Fruit fly (Drosophila melanogaster): ENCODE measurements around the gene CG43076.

CG43076 gene

DNA sequence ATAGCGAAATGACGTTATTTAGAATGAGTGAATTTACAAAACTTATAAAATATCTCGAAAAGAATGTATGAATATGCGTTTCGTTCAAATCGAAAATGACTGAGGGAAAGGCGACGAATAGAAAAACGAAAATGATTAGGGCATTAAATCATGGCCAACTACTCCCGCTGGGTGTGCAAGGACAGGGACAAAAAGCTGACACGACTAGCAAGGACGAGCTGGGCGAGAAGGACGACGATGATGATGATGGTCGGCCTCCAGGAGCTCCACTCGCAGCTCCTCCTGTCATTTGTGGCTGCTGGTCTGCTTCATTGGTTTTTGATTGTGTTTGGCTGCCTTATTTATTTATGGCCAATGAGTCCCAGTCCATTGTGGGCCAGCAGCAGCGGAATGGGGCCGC lies at the start of gene CG43076:
Gene CG43076 (minus strand): TSS at position 101 of the 400 bp plus-strand sequence.
- no peak for TF ChIP-seq CG17801 (GFP tag; optimal IDR thresholded peaks at IDR 0.05; ENCODE audit: partially characterized antibody)

DNA sequence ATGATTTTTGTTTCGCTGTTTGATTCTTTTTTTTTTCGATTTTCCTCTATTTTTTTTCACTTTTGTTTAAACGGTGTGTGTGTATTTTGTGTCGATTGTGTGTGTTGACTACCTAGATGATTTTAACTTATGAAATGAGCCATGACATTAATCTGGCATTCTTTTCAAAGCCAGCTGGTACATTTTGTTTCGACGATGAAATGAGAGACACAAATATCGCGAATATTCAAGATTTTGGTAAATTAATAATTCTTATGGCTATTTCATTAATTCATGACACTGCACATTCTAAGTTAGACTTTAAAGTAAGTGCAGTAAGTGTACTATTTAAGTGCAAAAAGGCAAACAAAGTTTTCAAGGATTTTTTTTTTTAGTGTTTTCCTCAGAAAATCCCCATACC lies 48.9 kb upstream of the CG43076 start, which contains the start of gene CG9106:
Gene CG9106 (minus strand): TSS at position 101 of the 400 bp plus-strand sequence.
- TF ChIP-seq CG17801 (GFP tag; optimal IDR thresholded peaks at IDR 0.05; ENCODE audit: partially characterized antibody): no peak

DNA sequence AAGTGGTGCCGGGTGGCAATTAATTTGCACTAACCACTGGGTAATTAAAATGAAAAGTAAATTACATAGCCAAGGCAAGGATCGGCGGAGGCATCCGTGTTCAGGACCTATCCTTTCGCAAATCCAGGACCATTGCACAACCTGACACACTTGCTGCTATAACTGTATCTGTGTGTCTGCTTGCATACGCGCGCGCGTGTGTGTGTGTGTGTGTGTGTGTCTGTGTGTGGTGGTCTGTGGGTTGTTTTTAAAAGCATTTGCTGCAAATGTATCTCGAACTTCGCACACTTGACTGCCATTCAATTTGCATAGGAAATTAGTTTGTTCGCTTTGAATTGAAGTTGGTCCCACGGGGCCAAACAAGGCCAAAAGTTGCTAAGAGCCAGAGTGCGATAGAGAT lies 35.9 kb upstream of the CG43076 start:
- TF ChIP-seq CG17801 (GFP tag; optimal IDR thresholded peaks at IDR 0.05; ENCODE audit: partially characterized antibody): no peak

DNA sequence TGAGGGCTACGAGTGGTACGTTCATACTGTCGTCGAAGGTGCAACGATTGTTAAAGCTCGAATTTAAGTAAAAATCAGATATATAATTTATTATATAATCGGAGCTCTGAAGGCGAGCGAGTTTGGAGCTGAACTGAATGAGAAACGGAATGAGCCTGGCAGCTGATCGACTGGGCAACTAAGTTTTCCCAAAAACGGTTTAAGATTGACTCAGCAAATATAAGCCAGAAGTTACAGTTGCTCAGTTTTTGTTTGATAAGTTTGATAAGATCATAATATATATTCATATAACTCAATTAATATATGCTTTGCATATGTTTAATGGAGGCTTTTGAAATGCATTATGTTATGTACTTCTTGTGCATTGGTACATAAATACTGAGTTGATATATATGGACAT lies 21.4 kb upstream of the CG43076 start, which contains the start of gene PPYR1:
Gene PPYR1 (minus strand): TSS at position 101 of the 400 bp plus-strand sequence.
- TF ChIP-seq CG17801 (GFP tag; optimal IDR thresholded peaks at IDR 0.05; ENCODE audit: partially characterized antibody): no peak

DNA sequence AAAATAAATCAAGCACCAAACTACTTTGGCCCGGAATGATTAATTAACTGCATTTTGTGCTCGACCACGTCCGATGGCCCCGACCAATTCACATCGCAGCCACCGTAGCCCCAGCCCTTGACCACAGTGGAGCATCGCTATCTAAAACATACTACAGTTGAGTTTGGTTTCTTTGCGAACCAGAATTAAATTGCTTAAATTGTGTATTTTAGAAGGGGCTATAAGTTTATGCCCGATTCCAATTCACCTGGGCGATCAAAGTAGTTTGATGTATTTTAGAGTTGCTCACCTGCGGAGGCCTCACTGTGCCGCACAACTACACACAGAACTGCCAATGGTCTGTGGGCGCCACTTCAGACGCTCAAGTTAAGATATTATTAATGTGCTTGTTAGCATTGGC lies 11.9 kb upstream of the CG43076 start:
- TF ChIP-seq CG17801 (GFP tag; optimal IDR thresholded peaks at IDR 0.05; ENCODE audit: partially characterized antibody): no peak

DNA sequence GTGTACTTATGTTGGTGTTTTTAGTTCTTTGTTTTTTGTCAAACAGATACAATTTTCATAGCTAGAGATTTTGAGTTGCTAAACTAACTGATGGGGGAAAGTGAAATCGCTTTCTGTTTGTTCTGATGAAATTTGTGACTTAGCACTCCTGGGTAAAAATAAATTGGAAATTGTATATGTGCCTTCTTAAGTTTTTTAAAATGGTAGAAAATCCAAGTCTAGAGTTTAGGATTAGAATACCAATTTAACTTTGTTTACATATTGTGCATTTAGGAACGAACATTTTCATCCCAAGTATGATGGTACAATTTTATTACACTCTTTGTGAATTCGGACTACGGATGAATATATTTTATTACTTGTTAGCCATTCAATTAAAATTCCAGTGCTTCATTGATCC lies 6.4 kb upstream of the CG43076 start, which contains the start of gene CG9101:
Gene CG9101 (minus strand): TSS at position 101 of the 400 bp plus-strand sequence.
- TF ChIP-seq CG17801 (GFP tag; optimal IDR thresholded peaks at IDR 0.05; ENCODE audit: partially characterized antibody): no peak

DNA sequence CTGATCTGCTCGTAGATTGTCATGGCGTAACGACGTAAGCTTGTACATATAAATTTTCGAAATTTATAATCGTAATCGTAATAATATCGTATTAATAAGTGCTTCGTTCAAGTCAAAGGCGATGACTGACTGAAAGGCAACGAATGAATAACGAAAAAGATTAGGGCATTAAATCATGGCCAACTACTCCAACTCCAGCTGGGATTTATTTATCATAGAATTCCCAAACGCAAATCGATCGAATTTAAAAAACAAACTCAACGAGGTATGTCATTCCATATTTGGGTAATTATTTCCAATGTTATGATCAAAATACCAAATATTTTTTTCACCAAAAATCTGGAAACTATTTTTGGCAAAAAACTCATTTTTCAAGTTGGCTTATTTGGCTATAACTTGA lies 2.3 kb downstream of the CG43076 start, which contains the start of gene CG43075:
Gene CG43075 (minus strand): TSS at position 101 of the 400 bp plus-strand sequence.
- TF ChIP-seq CG17801 (GFP tag; optimal IDR thresholded peaks at IDR 0.05; ENCODE audit: partially characterized antibody): no peak

DNA sequence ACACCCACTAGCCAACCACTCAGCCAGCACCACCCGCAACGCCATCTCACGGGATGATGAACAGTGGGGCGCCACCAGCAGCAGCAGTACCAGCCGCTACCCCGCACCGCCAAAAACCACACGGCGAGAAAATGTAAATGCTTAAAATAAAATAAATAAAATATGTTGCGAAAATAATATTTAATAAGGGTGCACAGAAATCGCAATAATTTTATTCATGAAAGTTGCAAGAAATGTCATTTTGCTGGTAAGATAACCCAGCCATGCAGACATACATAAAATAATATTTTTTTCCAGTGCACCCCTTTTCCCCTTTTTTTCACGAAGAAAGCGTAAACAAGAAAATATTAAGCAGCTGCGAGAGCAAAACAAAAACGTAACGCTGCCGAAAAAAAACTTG lies 7.3 kb downstream of the CG43076 start:
- TF ChIP-seq CG17801 (GFP tag; optimal IDR thresholded peaks at IDR 0.05; ENCODE audit: partially characterized antibody): no peak

DNA sequence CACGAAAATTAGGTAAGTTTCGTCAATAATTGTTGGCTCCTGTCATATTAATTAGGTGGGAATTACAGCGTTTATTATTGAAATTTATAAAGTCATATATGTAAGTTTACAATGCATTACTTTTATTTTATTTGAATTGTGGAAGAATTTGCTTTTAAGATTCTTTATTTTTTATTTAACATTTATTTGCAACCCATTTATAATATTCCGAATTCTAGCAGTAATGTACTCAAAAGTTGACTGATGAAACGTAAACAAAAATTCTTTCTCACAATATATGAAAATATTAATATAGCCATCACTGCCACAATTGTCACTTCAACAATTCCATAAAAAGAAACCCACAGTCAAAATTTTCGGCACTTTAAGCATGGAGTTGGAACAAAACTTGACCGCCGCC lies 13.3 kb downstream of the CG43076 start, which contains the start of gene CG5662:
Gene CG5662 (plus strand): TSS at position 301 of the 400 bp plus-strand sequence.
- no peak for TF ChIP-seq CG17801 (GFP tag; optimal IDR thresholded peaks at IDR 0.05; ENCODE audit: partially characterized antibody)

DNA sequence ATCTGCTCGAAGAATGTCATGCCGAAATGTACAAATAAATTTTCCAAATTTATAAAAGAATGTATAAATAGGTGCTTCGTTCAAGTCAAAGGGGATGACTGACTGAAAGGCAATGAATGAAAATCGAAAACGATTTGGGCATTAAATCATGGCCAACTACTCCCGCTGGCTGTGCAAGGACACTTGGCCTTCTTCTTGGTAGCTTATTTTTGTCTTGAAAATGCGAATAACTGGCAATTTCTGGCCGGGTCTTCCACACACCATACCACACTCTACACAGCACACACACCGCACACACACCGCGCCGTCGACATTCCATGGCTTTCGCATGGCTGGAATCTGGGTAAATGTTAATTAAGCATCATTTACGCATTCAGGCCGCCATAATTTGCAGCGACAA lies 16.8 kb downstream of the CG43076 start, which contains the start of gene CG32588:
Gene CG32588 (minus strand): TSS at position 101 of the 400 bp plus-strand sequence.
- no peak for TF ChIP-seq CG17801 (GFP tag; optimal IDR thresholded peaks at IDR 0.05; ENCODE audit: partially characterized antibody)

DNA sequence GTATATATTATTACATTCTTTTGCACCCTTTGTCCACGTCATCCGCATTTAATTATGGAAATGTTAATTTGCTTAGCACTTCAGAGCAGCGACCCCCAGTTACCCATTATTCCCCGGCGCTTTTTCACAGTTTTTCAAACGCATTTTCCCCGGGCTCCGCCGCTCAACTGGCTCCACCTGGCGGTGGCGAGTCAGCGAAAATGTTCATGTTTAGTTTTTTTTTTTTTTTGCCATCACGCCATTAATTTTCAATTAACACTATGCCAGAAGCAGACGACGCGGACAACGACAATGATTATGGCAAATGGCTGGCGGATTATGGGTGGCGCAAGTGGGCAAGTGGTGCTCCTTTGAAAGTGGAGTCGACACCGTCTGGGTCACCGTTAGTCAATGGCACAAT lies 19.7 kb downstream of the CG43076 start:
- TF ChIP-seq CG17801 (GFP tag; optimal IDR thresholded peaks at IDR 0.05; ENCODE audit: partially characterized antibody): no peak

DNA sequence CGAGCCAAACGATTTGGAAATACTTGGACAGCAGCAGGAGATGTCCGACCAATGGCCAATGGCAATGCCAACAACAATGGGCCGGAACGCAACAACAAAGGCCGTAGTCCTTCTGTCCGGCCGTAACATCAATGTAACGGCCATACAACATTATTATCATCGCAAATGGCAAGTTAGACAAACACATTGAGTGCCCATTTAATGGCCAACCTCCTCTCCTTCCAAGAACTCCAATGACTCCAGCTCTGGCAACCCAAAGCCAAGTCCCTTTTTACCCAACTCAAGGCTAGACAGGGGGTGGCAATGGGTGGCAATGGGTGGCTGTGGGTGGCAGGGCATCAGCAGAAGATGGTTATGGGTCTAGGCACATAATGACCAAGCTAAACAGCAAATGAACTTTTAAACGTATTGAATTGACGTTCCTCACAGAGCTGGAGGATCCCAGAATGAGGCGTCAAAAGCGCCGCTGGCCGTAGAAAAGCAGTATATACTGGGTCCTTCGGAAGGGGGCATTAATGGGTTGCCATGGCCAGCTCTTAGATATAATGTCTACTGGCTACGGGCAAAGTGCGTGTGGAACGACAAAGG lies 23.4 kb downstream of the CG43076 start:
- no peak for TF ChIP-seq CG17801 (GFP tag; optimal IDR thresholded peaks at IDR 0.05; ENCODE audit: partially characterized antibody)

DNA sequence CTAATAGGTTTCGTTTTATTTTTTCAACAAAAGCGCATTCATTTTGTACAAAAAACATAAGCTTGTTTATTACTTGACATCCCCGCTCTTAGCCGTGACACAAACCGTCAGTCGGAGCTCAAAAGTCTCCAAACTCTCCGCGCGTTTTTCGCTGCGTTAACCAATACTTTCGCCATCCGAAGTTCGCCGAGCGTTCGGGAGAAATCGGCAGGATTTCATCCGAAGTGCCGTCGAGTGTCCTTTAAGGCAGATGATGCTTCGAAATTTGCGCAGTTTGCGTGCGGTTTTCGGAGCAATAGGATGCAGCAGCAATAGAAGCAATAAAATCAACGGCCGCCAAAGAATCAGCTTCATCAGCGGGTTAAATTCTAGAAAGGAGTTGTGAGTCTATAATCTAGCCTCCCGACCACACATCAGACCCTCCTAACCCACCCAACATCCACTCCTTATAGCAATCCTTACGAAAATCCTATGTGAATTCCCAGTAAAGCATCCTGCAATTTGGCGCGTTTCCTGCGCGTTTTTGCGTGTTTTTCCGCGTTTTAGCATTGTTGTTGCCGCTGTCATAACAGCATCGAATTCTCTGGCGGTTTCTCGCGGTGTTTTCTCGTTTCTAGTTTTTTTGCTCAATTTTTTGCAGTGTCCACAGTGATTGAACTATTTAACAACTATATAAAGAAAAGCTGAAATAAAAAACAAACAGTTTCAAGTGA lies 48.1 kb downstream of the CG43076 start, which contains the start of gene CG43737:
Gene CG43737 (plus strand): TSS at position 271 of the 713 bp plus-strand sequence.
- TF ChIP-seq CG17801 (GFP tag; optimal IDR thresholded peaks at IDR 0.05; ENCODE audit: partially characterized antibody): no peak
